Worm (Caenorhabditis elegans) whole organism, L1 larva: Measurements from ENCODE around the gene ndua-12.

Source experiments
- ceh-82 ChIP-seq, 3 experiments: fragments of 150-350 bp in 1 of 3; sonication (generic microtip) in 2 of 3; optimal IDR thresholded peaks; 2 replicates each; lab custom pipeline; 2014 to 2017; ENCODE audit warnings: missing biosample characterization in 3 of 3, missing genetic modification characterization in 3 of 3
- lin-15B ChIP-seq: fragments of 150-350 bp; sonication (generic microtip); optimal IDR thresholded peaks from 3 replicates; lab custom pipeline; 2014; ENCODE audit warnings: missing biosample characterization, missing genetic modification characterization
- lin-35 ChIP-seq, 2 experiments: fragments of 150-350 bp; optimal IDR thresholded peaks; 2 replicates each; lab custom pipeline; 2014; ENCODE audit warnings: missing biosample characterization in 2 of 2, missing genetic modification characterization in 2 of 2, missing genetic modification reagents in 2 of 2
- ztf-11 ChIP-seq, 2 experiments: sonication (generic microtip); optimal IDR thresholded peaks; 2 replicates each; lab custom pipeline; 2016 to 2017; ENCODE audit warnings: missing genetic modification characterization in 2 of 2, missing biosample characterization in 1 of 2, missing compliant biosample characterization in 1 of 2

DNA sequence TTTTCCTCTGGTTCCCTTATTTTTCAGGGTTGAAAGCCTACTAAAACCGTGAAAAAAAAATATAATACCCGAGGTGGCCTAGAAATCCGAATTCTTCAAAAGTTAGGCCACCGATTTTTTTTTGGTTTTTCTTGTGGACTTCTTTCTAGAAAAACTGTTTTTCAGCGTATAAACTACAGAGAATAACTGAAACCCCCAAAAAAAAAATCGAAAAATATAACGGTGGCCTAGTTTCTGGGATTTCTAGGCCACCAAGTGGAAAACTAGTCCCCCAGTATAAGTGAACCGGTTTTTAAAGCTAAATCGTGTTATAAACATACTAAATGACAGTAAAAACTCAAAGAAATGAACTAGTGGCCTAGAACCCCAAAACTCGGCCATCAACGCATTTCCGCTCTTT, 14.0 kb downstream of the ndua-12 start:
- TF ChIP-seq lin-35 (GFP tag; optimal IDR thresholded peaks at IDR 0.05; lab: Kevin White, UChicago) (no peak), lin-15B (no peak), ztf-11 (tag; optimal IDR thresholded peaks at IDR 0.05; lab: Kevin White, UChicago) (peak in 1 of 2 experiments; percentile 10), ceh-82 (tag; optimal IDR thresholded peaks at IDR 0.05; lab: Kevin White, UChicago) (no peak)
